Worm (Caenorhabditis elegans) whole organism, L4 larva: ENCODE results near the gene Y60C6A.1.

Experiments
- ces-1 ChIP-seq: fragments of 150-350 bp; sonication (generic microtip); optimal IDR thresholded peaks from 4 replicates; lab custom pipeline; 2014; ENCODE audit warnings: missing biosample characterization, missing genetic modification reagents, missing genetic modification characterization
- mes-2 ChIP-seq: sonication (generic microtip); optimal IDR thresholded peaks from 2 replicates; lab custom pipeline; 2016; ENCODE audit warnings: missing genotype, mild to moderate bottlenecking, missing genetic modification characterization, missing compliant biosample characterization; ENCODE audit not compliant: poor library complexity, severe bottlenecking
- nhr-42 ChIP-seq: fragments of 200-800 bp; sonication (Bioruptor generic); IDR thresholded peaks from 2 replicates; pipeline ENCODE4 v1.3.6; 2022; ENCODE audit warnings: missing genetic modification characterization, missing compliant biosample characterization
- php-3 ChIP-seq: fragments of 200-800 bp; sonication (Bioruptor generic); IDR thresholded peaks from 2 replicates; pipeline ENCODE4 v1.3.6; 2022; ENCODE audit warnings: missing genetic modification reagents, missing genetic modification characterization, missing compliant biosample characterization
- pqm-1 ChIP-seq: sonication (generic microtip); optimal IDR thresholded peaks from 2 replicates; lab custom pipeline; 2017; ENCODE audit warnings: missing biosample characterization, missing genetic modification characterization

ce11 chrV:4794308-4794707 is 10.9 kb downstream of the Y60C6A.1 start, which contains the start of gene R02F11.2:
- no peak for TF ChIP-seq pqm-1 (tag; lab: Kevin White, UChicago)
- TF ChIP-seq nhr-42 (GFP tag; lab: Robert Waterston, UW): no peak
- no peak for TF ChIP-seq php-3 (GFP tag; lab: Robert Waterston, UW)
- no peak for TF ChIP-seq ces-1 (GFP tag; lab: Kevin White, UChicago)
- no peak for TF ChIP-seq mes-2 (tag; lab: Kevin White, UChicago)
